Fruit fly (Drosophila melanogaster) whole organism, embryonic: Measurements from ENCODE around the gene g.

Experiments
- CG15011 ChIP-seq: fragments of 200-800 bp; sonication (Bioruptor generic); optimal IDR thresholded peaks from 3 replicates; lab custom pipeline; 2018; ENCODE audit warnings: missing biosample characterization, mild to moderate bottlenecking, missing genetic modification characterization
- CG9609 ChIP-seq: fragments of 200-800 bp; sonication (Bioruptor generic); optimal IDR thresholded peaks from 3 replicates; lab custom pipeline; 2016; ENCODE audit warnings: missing biosample characterization, missing genetic modification characterization
- Elba2 ChIP-seq: fragments of 200-800 bp; sonication (Bioruptor generic); optimal IDR thresholded peaks from 3 replicates; lab custom pipeline; 2016; ENCODE audit warnings: missing biosample characterization, missing genetic modification characterization
- Lpt ChIP-seq: fragments of >200 bp; optimal IDR thresholded peaks from 2 replicates; lab custom pipeline; 2018; ENCODE audit warnings: missing biosample characterization, missing genetic modification characterization
- prd ChIP-seq, 3 experiments: fragments of >200 bp in 2 of 3; fragments of 200-800 bp in 1 of 3; sonication (Bioruptor generic) in 1 of 3; optimal IDR thresholded peaks in 2 of 3; IDR thresholded peaks in 1 of 3; 2 replicates in 2 of 3; 3 replicates in 1 of 3; pipeline versions ENCODE4 v1.3.6 to Lab custom; 2017 to 2022; ENCODE audit warnings: missing biosample characterization in 1 of 3, missing genetic modification characterization in 1 of 3
- zen ChIP-seq: fragments of 200-800 bp; sonication (Bioruptor generic); optimal IDR thresholded peaks from 3 replicates; lab custom pipeline; 2018; ENCODE audit warnings: missing biosample characterization, mild to moderate bottlenecking, missing genetic modification characterization, moderate library complexity

- TF ChIP-seq CG15011 (GFP tag; lab: Kevin White, UChicago) = no peak
- no peak for TF ChIP-seq CG9609 (GFP tag; lab: Kevin White, UChicago)
- TF ChIP-seq Lpt (GFP tag; lab: Kevin White, UChicago) = no peak
- TF ChIP-seq Elba2 (GFP tag; lab: Kevin White, UChicago) = peak; percentile 87
- no peak for TF ChIP-seq zen (tag; lab: Kevin White, UChicago)
- TF ChIP-seq prd (optimal IDR thresholded peaks at IDR 0.05; lab: Kevin White, UChicago) = no peak
- TF ChIP-seq prd (GFP tag; IDR thresholded peaks at IDR 0.05; lab: Robert Waterston, UW) = no peak
Measured at dm6 chrX:13744599-13745052, 8.5 kb upstream of the g start, which contains the start of gene Grip91.
